Fruit fly (Drosophila melanogaster) whole organism, pupa: ENCODE results near the gene Hmbs.
A peak's percentile ranks its signal among the peaks of the same experiment; 100 is the strongest.

Experiments used
- CG10348 ChIP-seq: fragments of 200-800 bp; sonication (Bioruptor generic); IDR thresholded peaks from 2 replicates; pipeline ENCODE4 v1.3.6; 2022; ENCODE audit warnings: missing biosample characterization, missing genetic modification characterization
- CG12605 ChIP-seq: fragments of 200-800 bp; sonication (Bioruptor generic); IDR thresholded peaks from 2 replicates; pipeline ENCODE4 v1.3.6; 2022; ENCODE audit warnings: missing biosample characterization, missing genetic modification characterization
- CG13204 ChIP-seq: fragments of 200-800 bp; sonication (Bioruptor generic); optimal IDR thresholded peaks from 2 replicates; lab custom pipeline; 2018; ENCODE audit warnings: missing biosample characterization, mild to moderate bottlenecking, missing genetic modification characterization, moderate library complexity
- CG14655 ChIP-seq: fragments of 200-800 bp; sonication (Bioruptor generic); optimal IDR thresholded peaks from 3 replicates; lab custom pipeline; 2017; ENCODE audit warnings: mild to moderate bottlenecking, missing biosample characterization, missing genetic modification reagents, missing genetic modification characterization
- CG15710 ChIP-seq: fragments of 200-800 bp; sonication (Bioruptor generic); optimal IDR thresholded peaks from 2 replicates; lab custom pipeline; 2018; ENCODE audit warnings: missing biosample characterization, mild to moderate bottlenecking, missing genetic modification characterization, moderate library complexity
- CG17806 ChIP-seq: fragments of 200-800 bp; sonication (Bioruptor generic); optimal IDR thresholded peaks from 2 replicates; lab custom pipeline; 2018; ENCODE audit warnings: missing biosample characterization, mild to moderate bottlenecking, missing genetic modification characterization, moderate library complexity
- CG32121 ChIP-seq: fragments of 200-800 bp; sonication (Bioruptor generic); IDR thresholded peaks from 2 replicates; pipeline ENCODE4 v1.3.6; 2022; ENCODE audit warnings: missing biosample characterization, missing genetic modification characterization
- CG34367 ChIP-seq: fragments of 200-800 bp; sonication (Bioruptor generic); optimal IDR thresholded peaks from 2 replicates; lab custom pipeline; 2018; ENCODE audit warnings: missing biosample characterization, mild to moderate bottlenecking, missing genetic modification characterization
- CG4496 ChIP-seq: fragments of 200-800 bp; sonication (Bioruptor generic); IDR thresholded peaks from 3 replicates; pipeline ENCODE4 v1.3.6; 2022; ENCODE audit warnings: missing biosample characterization, missing genetic modification characterization
- CG8159 ChIP-seq: fragments of 200-800 bp; sonication (Bioruptor generic); optimal IDR thresholded peaks from 3 replicates; lab custom pipeline; 2018; ENCODE audit warnings: missing biosample characterization, mild to moderate bottlenecking, missing genetic modification characterization, moderate library complexity
- CG8301 ChIP-seq: fragments of 200-800 bp; sonication (Bioruptor generic); optimal IDR thresholded peaks from 2 replicates; lab custom pipeline; 2018; ENCODE audit warnings: missing biosample characterization, mild to moderate bottlenecking, missing genetic modification characterization
- CG9948 ChIP-seq: fragments of 200-800 bp; sonication (Bioruptor generic); optimal IDR thresholded peaks from 2 replicates; lab custom pipeline; 2018; ENCODE audit warnings: missing biosample characterization, mild to moderate bottlenecking, missing genetic modification characterization, moderate library complexity
- D1 ChIP-seq: fragments of 200-800 bp; sonication (Bioruptor generic); optimal IDR thresholded peaks from 2 replicates; lab custom pipeline; 2018; ENCODE audit warnings: missing biosample characterization, mild to moderate bottlenecking, missing genetic modification characterization, moderate library complexity
- EcR ChIP-seq: fragments of 200-800 bp; sonication (Bioruptor generic); optimal IDR thresholded peaks from 3 replicates; lab custom pipeline; 2019; ENCODE audit warnings: missing biosample characterization, missing genetic modification characterization, mild to moderate bottlenecking, moderate library complexity, missing genetic modification reagents
- Ets98B ChIP-seq: fragments of 200-800 bp; sonication (Bioruptor generic); IDR thresholded peaks from 2 replicates; pipeline ENCODE4 v1.3.6; 2022; ENCODE audit warnings: missing biosample characterization, missing genetic modification characterization
- Pif1A ChIP-seq: fragments of 200-800 bp; sonication (Bioruptor generic); optimal IDR thresholded peaks from 3 replicates; lab custom pipeline; 2016; ENCODE audit warnings: missing biosample characterization, missing genetic modification characterization
- Pif1B ChIP-seq: fragments of 200-800 bp; sonication (Bioruptor generic); optimal IDR thresholded peaks from 3 replicates; lab custom pipeline; 2016; ENCODE audit warnings: missing biosample characterization, missing genetic modification characterization
- Snoo ChIP-seq: fragments of 200-800 bp; sonication (Bioruptor generic); optimal IDR thresholded peaks from 3 replicates; lab custom pipeline; 2017; ENCODE audit warnings: missing biosample characterization, mild to moderate bottlenecking, missing genetic modification characterization, inconsistent platforms
- fd96Ca ChIP-seq: fragments of 200-800 bp; sonication (Bioruptor generic); IDR thresholded peaks from 3 replicates; pipeline ENCODE4 v1.3.6; 2022; ENCODE audit warnings: missing biosample characterization, missing genetic modification characterization
- gl ChIP-seq: fragments of 200-800 bp; sonication (Bioruptor generic); optimal IDR thresholded peaks from 2 replicates; lab custom pipeline; 2018; ENCODE audit warnings: missing biosample characterization, mild to moderate bottlenecking, missing genetic modification characterization
- rn ChIP-seq: fragments of 200-800 bp; sonication (Bioruptor generic); IDR thresholded peaks from 2 replicates; pipeline ENCODE4 v1.3.6; 2022; ENCODE audit warnings: missing biosample characterization, missing genetic modification characterization

Gene Hmbs

dm6 chr3L:1322706-1323105 is 12.0 kb upstream of the Hmbs start, which contains the start of gene CG9184:
Gene CG9184, minus strand, starts transcription at chr3L:1322806.
- TF ChIP-seq Ets98B (GFP tag; lab: Robert Waterston, UW) = no peak
- no peak for TF ChIP-seq Snoo
- no peak for TF ChIP-seq Pif1B (GFP tag; lab: Kevin White, UChicago)
- TF ChIP-seq fd96Ca = no peak
- no peak for TF ChIP-seq Pif1A
- TF ChIP-seq CG4496 = no peak
- no peak for TF ChIP-seq CG13204 (GFP tag; lab: Kevin White, UChicago)
- no peak for TF ChIP-seq CG14655
- TF ChIP-seq CG32121 (GFP tag; lab: Robert Waterston, UW) = no peak
- no peak for TF ChIP-seq CG17806 (tag; lab: Kevin White, UChicago)
- TF ChIP-seq CG9948 = no peak

dm6 chr3L:1323136-1323535 is 11.6 kb upstream of the Hmbs start:
- TF ChIP-seq EcR (no peak), fd96Ca (0 out of 3 replicates have a peak, but pooled peaks have one; percentile 7), CG9948 (peak; percentile 14), D1 (tag; lab: Kevin White, UChicago) (no peak), Snoo (no peak), Ets98B (GFP tag; lab: Robert Waterston, UW) (no peak), CG12605 (GFP tag; lab: Robert Waterston, UW) (no peak), CG4496 (0 out of 3 replicates have a peak, but pooled peaks have one; percentile 18), rn (no peak), CG34367 (tag; lab: Kevin White, UChicago) (no peak), CG13204 (GFP tag; lab: Kevin White, UChicago) (no peak), CG8301 (no peak), Pif1B (GFP tag; lab: Kevin White, UChicago) (no peak), CG10348 (GFP tag; lab: Robert Waterston, UW) (no peak), Pif1A (no peak), CG8159 (no peak), gl (tag; lab: Kevin White, UChicago) (no peak), CG15710 (peak; percentile 9), CG32121 (GFP tag; lab: Robert Waterston, UW) (no peak), CG17806 (tag; lab: Kevin White, UChicago) (peak; percentile 23)

dm6 chr3L:1324818-1325625 is 9.7 kb upstream of the Hmbs start:
- TF ChIP-seq CG12605 (GFP tag; lab: Robert Waterston, UW) (no peak), CG8159 (no peak), CG17806 (tag; lab: Kevin White, UChicago) (no peak), CG15710 (no peak), CG14655 (no peak), CG9948 (no peak), CG13204 (GFP tag; lab: Kevin White, UChicago) (no peak), D1 (tag; lab: Kevin White, UChicago) (no peak), Pif1B (GFP tag; lab: Kevin White, UChicago) (no peak), CG4496 (no peak), CG10348 (GFP tag; lab: Robert Waterston, UW) (no peak), CG32121 (GFP tag; lab: Robert Waterston, UW) (no peak), Snoo (no peak), Pif1A (no peak), CG8301 (no peak)

dm6 chr3L:1325626-1325937 is 9.1 kb upstream of the Hmbs start:
- TF ChIP-seq CG10348 (GFP tag; lab: Robert Waterston, UW) (no peak), Pif1A (no peak), rn (no peak), CG32121 (GFP tag; lab: Robert Waterston, UW) (no peak), Ets98B (GFP tag; lab: Robert Waterston, UW) (no peak), fd96Ca (no peak), EcR (no peak), Snoo (no peak)

dm6 chr3L:1329724-1330123 is 5.0 kb upstream of the Hmbs start, which contains the start of gene ND-ACP:
Gene ND-ACP, plus strand, starts transcription at chr3L:1329949.
- TF ChIP-seq CG13204 (GFP tag; lab: Kevin White, UChicago) = no peak
- TF ChIP-seq CG9948 = no peak
- TF ChIP-seq CG12605 (GFP tag; lab: Robert Waterston, UW) = no peak
- TF ChIP-seq CG17806 (tag; lab: Kevin White, UChicago) = no peak
- TF ChIP-seq CG14655 = no peak
- TF ChIP-seq CG4496 = no peak
- TF ChIP-seq rn = no peak
- no peak for TF ChIP-seq fd96Ca
- TF ChIP-seq gl (tag; lab: Kevin White, UChicago) = no peak
- TF ChIP-seq CG8159 = no peak
- no peak for TF ChIP-seq EcR

dm6 chr3L:1330420-1330819 is 4.3 kb upstream of the Hmbs start:
- TF ChIP-seq rn (no peak), EcR (no peak), CG8159 (no peak), fd96Ca (no peak), Ets98B (GFP tag; lab: Robert Waterston, UW) (peak; percentile 47; the same call in 1 of the 2 replicates), D1 (tag; lab: Kevin White, UChicago) (no peak)

- no peak for TF ChIP-seq Pif1B (GFP tag; lab: Kevin White, UChicago)
- no peak for TF ChIP-seq gl (tag; lab: Kevin White, UChicago)
- no peak for TF ChIP-seq CG10348 (GFP tag; lab: Robert Waterston, UW)
- no peak for TF ChIP-seq CG9948
- TF ChIP-seq CG8301 = no peak
- TF ChIP-seq rn = no peak
- TF ChIP-seq CG34367 (tag; lab: Kevin White, UChicago) = no peak
- no peak for TF ChIP-seq D1 (tag; lab: Kevin White, UChicago)
- TF ChIP-seq CG12605 (GFP tag; lab: Robert Waterston, UW) = no peak
- no peak for TF ChIP-seq CG13204 (GFP tag; lab: Kevin White, UChicago)
- TF ChIP-seq Ets98B (GFP tag; lab: Robert Waterston, UW) = no peak
- TF ChIP-seq EcR = no peak
- no peak for TF ChIP-seq CG8159
- TF ChIP-seq CG14655 = no peak
- TF ChIP-seq CG4496 = no peak
- no peak for TF ChIP-seq fd96Ca
- no peak for TF ChIP-seq CG15710
- TF ChIP-seq Pif1A = no peak
- no peak for TF ChIP-seq Snoo
- no peak for TF ChIP-seq CG32121 (GFP tag; lab: Robert Waterston, UW)
- TF ChIP-seq, all 21 proteins: peak for 0
Observed at dm6 chr3L:1331542-1331941, 3.1 kb upstream of the Hmbs start, which contains the start of gene msd1. Gene msd1, plus strand, starts transcription at chr3L:1331744.
